Fruit fly (Drosophila melanogaster) whole organism, wandering third instar larva: Measurements from ENCODE around the gene CG17364.

Experiments
- Dfd ChIP-seq: fragments of >200 bp; optimal IDR thresholded peaks from 2 replicates; lab custom pipeline; 2017; ENCODE audit warnings: missing biosample characterization, missing genetic modification characterization
- Dif ChIP-seq: fragments of 200-275, 200-300 bp; sonication (Bioruptor generic); optimal IDR thresholded peaks from 2 replicates; lab custom pipeline; 2018; ENCODE audit warnings: missing biosample characterization, missing genetic modification characterization; ENCODE audit not compliant: partially characterized antibody
- Rel ChIP-seq, 2 experiments: fragments of 200-800 bp; sonication (Bioruptor generic) in 1 of 2; optimal IDR thresholded peaks; 2 replicates in 1 of 2; 3 replicates in 1 of 2; lab custom pipeline; 2016 to 2019; ENCODE audit warnings: mild to moderate bottlenecking in 2 of 2, missing biosample characterization in 2 of 2, missing genetic modification characterization in 2 of 2, moderate library complexity in 1 of 2
- foxo ChIP-seq, 2 experiments: fragments of 200-800 bp; sonication (Bioruptor generic); optimal IDR thresholded peaks; 2 replicates in 1 of 2; 3 replicates in 1 of 2; lab custom pipeline; 2016 to 2017; ENCODE audit warnings: missing biosample characterization in 2 of 2, missing genetic modification characterization in 2 of 2
- pan ChIP-seq: fragments of >200 bp; optimal IDR thresholded peaks from 2 replicates; lab custom pipeline; 2017

DNA sequence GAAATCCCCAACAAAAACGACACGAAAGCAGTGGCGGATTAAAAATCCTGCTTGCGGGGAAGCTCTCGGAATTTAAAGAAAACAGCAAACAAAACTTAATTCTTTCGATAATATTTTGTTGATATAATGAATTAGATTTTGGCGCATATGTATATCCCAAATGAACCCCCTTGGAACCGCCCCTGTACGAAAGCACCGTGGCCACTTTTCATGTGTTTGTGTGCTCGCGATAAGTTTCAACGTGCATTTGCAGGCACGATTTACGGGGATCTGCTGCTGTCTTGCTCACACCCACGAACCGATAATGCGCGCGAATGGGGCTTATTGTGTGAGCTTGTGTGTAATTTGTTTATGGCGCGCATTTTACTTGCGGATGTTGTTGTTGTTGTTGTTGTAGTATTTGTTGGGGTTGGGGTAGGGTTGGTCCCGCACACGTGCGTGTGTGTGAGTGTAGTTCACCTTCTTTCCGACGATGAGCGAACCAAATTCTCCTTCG, 11.8 kb upstream of the CG17364 start:
- no peak for TF ChIP-seq pan (lab: Kevin White, UChicago)
- TF ChIP-seq Rel (GFP tag; optimal IDR thresholded peaks at IDR 0.05; lab: Kevin White, UChicago), result peak; percentile 91
- TF ChIP-seq Rel (tag; optimal IDR thresholded peaks at IDR 0.05; lab: Kevin White, UChicago), result peak; percentile 95
- TF ChIP-seq Dif (GFP tag; lab: Kevin White, UChicago), result no peak
- TF ChIP-seq Dfd (GFP tag; lab: Kevin White, UChicago), result no peak
- TF ChIP-seq foxo (GFP tag; optimal IDR thresholded peaks at IDR 0.05; lab: Kevin White, UChicago), result peak; percentile 96 to 99
